Worm (Caenorhabditis elegans): Measurements from ENCODE around the gene slc-25A18.1.

The slc-25A18.1 gene

ce11 chrX:15003891-15004550 is at the start of gene slc-25A18.1:
TSS of gene slc-25A18.1 (minus strand) at chrX:15003941.
- TF ChIP-seq unc-62 (GFP tag; optimal IDR thresholded peaks at IDR 0.05), result no peak

ce11 chrX:15053223-15053933 is 49.6 kb upstream of the slc-25A18.1 start, which contains the start of gene H03G16.1:
TSS of gene H03G16.1 (plus strand) at chrX:15053883.
- TF ChIP-seq unc-62 (GFP tag; optimal IDR thresholded peaks at IDR 0.05), result no peak

DNA sequence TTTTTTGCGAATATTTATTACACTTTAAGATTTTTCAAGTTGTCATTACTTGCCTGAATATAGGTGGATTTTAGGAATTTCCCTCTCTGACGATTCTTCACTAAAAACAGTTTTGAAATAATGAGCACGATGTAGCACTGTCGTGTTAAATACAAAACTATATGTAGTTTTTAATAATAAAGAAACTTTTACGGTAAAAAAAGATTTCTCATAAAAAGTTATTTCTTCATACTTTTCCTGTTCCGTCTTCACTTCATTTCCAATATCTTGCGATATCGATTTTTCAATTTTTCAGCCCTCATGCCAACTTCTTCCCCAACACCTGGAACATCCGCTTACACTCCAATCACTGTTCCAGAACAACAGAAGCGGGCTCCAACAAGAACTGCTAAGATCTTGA is 48.6 kb upstream of the slc-25A18.1 start, which contains the start of gene H03G16.6:
H03G16.6 (plus strand) TSS at position 301 of the 400 bp plus-strand sequence.
- TF ChIP-seq unc-62 (GFP tag; optimal IDR thresholded peaks at IDR 0.05), result no peak

DNA sequence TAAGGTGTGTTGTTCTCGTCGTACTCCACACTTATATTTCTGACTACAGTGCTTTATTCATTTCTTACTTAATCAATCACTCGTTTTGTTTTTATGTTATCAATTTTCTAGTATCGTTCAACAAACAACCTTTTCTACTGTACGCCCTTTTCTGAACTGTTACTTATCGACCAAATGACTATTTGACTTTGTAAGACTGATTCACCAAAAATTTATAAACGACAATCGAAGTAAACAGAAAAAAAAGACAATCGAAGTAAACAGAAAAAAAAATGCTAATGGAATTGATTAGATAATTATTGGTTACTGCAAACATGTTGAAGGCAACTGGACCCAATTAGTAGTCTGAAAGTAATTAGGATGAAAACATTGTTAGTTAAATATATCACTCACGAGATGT is 46.3 kb upstream of the slc-25A18.1 start:
- no peak for TF ChIP-seq unc-62 (GFP tag; optimal IDR thresholded peaks at IDR 0.05)

DNA sequence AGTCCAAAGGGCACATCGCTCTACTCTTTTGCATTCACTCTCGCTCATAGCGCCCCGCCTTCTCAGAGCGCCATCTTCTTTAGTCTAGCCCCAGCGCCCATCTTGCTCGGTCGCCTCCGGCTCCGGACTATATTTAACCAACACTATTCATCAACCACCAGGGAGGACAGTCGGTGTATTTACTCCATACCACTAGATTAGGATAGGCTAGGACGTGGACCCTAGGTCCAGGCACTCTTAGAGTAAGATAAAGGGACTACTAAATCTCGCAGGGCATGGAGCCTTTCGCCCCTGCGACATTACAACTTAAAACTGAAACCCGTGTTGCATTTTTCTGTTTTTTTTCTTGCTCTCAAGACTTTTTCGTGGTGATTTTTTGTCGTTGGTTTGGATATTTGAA is 43.8 kb upstream of the slc-25A18.1 start:
- no peak for TF ChIP-seq unc-62 (GFP tag; optimal IDR thresholded peaks at IDR 0.05)

ce11 chrX:15045401-15045800 is 41.7 kb upstream of the slc-25A18.1 start:
- TF ChIP-seq unc-62 (GFP tag; optimal IDR thresholded peaks at IDR 0.05), result no peak

DNA sequence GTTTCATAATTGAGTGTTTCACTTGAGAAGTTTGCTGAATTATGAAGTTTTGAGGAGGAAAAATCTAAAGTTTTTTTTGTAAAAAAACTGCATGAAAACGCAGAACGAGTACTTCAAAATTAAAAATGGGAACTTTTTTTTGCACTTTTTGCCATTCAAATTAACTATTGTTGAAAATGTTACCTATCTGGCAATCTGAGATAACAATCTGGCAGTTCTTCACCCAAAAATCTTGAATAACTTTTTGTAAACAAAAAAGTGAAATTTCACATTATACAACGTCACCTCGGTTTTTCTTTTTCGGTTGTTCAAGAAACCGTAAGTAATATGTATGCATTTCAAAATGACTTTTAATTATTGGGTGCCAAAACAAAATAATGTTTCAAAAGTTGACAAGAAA is 38.8 kb upstream of the slc-25A18.1 start:
- no peak for TF ChIP-seq unc-62 (GFP tag; optimal IDR thresholded peaks at IDR 0.05)

DNA sequence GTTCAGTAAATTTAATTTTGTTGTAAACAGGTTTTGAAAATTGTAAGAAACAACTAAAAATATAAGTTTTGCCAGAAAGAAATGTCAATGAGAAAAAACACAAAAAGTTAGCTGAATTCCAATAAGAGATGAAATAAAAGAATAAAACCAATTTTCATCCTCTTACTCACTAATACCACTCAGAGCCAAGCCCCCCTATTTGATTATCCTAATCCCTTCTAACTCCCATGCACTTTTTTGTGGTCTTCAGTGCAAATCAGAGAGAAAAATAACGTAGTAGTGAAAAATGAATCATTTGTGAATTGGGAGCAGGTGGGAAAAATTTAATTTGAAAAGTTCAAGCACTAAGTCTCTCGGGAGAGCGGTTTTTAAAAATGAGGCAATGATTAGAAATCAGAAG is 37.6 kb upstream of the slc-25A18.1 start:
- no peak for TF ChIP-seq unc-62 (GFP tag; optimal IDR thresholded peaks at IDR 0.05)

DNA sequence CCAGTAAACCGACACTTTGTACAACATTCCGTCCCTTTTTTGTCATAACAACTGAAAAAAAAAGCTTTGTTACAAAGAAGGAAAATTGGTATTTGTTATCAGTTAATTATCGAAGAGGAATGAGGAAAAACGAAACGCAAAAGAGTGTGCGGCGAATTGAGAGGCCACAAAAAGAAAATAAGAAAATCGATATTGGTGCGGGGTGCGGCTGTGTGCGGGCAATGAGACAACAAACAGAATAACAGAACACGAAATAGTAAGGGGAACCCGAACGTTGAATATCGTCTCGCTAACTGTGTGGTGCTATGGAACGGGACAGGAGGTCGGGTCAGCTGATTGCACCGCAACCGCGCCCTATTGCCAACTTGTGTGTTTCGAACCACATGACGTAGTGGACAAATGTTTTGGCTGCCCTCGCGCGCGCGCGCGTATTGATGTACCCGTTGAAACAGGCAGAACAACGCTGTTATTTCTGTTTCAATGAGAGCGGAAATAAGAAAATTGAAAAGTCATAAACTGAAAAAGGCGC is 36.9 kb upstream of the slc-25A18.1 start, which contains the start of gene C18B12.4:
C18B12.4 (minus strand) TSS at position 51 of the 529 bp plus-strand sequence.
- TF ChIP-seq unc-62 (GFP tag; optimal IDR thresholded peaks at IDR 0.05), result no peak

DNA sequence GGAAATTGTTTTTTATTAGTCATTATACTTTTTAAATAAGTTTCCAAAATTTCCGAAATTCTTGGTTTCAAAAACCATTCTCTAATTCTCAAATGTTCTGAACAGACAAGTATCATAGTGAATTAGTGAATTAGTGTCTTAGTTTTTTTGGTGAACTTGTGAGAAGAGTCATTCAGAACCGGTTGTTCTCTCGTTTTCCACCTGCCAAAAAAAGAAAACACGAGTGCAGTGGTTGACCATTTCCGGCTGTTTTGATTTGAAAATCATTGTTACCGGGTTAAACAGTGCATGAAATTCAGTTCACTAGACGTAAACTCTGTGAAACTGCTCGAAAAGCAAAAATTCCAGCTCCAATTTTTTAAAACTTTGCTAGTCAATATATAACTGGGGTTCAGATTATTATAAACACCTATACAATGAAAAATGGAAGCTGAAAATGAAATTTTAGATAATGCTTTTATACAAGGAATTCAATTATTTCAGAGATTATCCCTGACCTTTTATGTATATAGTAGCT is 36.0 kb upstream of the slc-25A18.1 start:
- TF ChIP-seq unc-62 (GFP tag; optimal IDR thresholded peaks at IDR 0.05), result no peak

DNA sequence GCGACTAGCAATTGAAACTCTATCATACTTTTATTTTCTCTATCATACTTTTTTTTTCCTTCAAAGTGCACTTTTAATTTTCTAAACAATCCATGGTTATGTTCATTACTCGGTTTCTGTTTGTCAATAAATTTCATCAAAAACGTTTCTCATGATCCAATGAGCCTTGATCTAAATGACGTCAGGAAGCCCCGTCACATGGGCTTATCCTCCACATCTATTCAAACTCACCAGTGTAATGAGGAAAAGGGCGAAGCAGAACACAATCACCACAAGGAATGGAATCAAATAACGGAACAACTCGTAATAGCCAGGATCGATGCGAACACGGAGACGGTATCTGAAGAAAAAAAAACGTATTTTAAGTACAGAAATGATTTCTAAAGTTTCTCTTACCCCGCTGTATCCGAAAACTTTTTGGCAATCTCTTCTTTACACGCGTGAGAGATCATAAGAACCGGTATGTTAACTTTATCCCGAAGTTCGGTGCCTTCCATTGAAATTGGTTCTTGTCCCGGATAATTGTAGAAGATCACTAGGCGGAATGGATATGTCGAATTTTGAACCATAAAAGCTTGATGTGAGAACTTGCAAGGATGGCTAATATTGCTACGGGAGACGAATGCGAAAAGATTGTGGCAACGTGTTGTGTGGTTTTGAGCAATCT is 35.4 kb upstream of the slc-25A18.1 start:
- TF ChIP-seq unc-62 (GFP tag; optimal IDR thresholded peaks at IDR 0.05), result no peak

DNA sequence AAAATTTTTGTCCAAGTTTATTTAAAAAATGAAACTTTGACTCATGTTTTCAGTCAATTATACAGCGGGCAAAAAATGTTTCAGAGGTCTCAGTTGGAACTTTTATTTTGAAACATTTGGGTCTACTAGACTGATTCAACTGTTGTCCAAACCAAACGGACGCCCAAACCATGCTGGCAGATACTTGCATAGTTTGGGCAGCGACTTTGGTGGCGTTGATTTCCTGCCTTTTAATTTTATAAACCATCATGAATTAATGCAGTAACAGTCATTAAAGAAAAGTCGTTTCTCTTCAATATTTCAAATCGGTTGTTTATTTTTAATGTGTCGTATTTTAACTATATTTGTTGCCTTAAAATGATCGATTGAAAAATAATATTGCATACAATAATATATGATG is 32.5 kb upstream of the slc-25A18.1 start:
- no peak for TF ChIP-seq unc-62 (GFP tag; optimal IDR thresholded peaks at IDR 0.05)

ce11 chrX:15035748-15036147 is 32.0 kb upstream of the slc-25A18.1 start:
- TF ChIP-seq unc-62 (GFP tag; optimal IDR thresholded peaks at IDR 0.05), result no peak

DNA sequence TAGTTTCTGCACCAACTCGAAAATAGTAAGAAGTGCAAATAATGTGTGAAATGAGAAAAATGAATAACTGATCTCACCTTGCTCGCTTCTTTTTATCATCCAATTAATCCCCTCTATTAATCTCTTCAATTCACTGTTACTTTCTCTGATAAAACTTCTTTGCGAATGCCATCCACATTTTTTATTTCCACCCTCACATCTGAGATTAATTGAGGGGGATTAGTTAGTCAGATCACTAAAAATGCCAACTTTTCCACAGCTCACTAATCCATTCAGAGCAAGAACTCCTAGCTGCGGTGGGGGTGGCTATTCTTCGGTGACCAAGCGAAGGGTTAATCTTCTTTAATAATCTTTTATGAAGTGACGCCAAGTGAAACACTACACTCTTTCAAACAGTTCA is 31.0 kb upstream of the slc-25A18.1 start, which contains the start of gene dsc-1:
dsc-1 (minus strand) TSS at position 46 of the 400 bp plus-strand sequence.
- TF ChIP-seq unc-62 (GFP tag; optimal IDR thresholded peaks at IDR 0.05), result no peak

DNA sequence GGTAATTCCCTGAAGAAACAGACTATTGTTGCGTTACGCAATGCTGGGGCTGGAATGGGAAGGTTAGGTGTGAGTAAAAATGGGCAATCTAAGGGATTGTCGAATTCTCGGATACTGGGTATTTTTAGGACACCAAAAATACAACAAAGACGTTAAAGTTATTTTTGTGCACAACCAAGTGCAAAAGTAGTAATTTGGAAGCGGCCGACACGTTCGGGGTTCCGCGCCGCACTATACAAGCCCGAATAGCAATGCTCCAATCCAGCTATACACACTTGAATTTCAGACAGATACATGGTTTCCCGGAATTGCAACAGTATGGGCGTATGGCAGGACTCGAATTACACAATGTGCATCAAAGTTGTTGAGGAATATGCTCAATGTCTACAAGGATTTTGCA is 24.3 kb upstream of the slc-25A18.1 start:
- TF ChIP-seq unc-62 (GFP tag; optimal IDR thresholded peaks at IDR 0.05), result no peak

- no peak for TF ChIP-seq unc-62 (GFP tag; optimal IDR thresholded peaks at IDR 0.05)
Observed at ce11 chrX:15027566-15027965, 23.8 kb upstream of the slc-25A18.1 start.

All from whole organism, dauer.